Fruit fly (Drosophila melanogaster) whole organism, embryonic: ENCODE measurements around the gene CG17572.

Experiments
- Antp ChIP-seq: fragments of 200-800 bp; sonication (Bioruptor generic); optimal IDR thresholded peaks from 3 replicates; lab custom pipeline; 2016; ENCODE audit warnings: missing biosample characterization, missing genetic modification characterization
- CG10147 ChIP-seq: fragments of 200-800 bp; sonication (Bioruptor generic); optimal IDR thresholded peaks from 2 replicates; lab custom pipeline; 2019; ENCODE audit warnings: missing biosample characterization, mild to moderate bottlenecking, missing genetic modification characterization, moderate library complexity
- CG10366 ChIP-seq: fragments of 200-800 bp; sonication (Bioruptor generic); IDR thresholded peaks from 2 replicates; pipeline ENCODE4 v1.3.6; 2022; ENCODE audit warnings: missing biosample characterization, missing genetic modification characterization
- CG10654 ChIP-seq: fragments of 200-800 bp; sonication (Bioruptor generic); optimal IDR thresholded peaks from 2 replicates; lab custom pipeline; 2016; ENCODE audit warnings: missing biosample characterization, missing genetic modification characterization
- CG11247 ChIP-seq: fragments of 200-800 bp; sonication (Bioruptor generic); IDR thresholded peaks from 2 replicates; pipeline ENCODE4 v1.3.6; 2022; ENCODE audit warnings: missing biosample characterization, missing genetic modification characterization
- CG11456 ChIP-seq: fragments of 200-800 bp; sonication (Bioruptor generic); IDR thresholded peaks from 3 replicates; pipeline ENCODE4 v1.3.6; 2022; ENCODE audit warnings: missing biosample characterization, missing genetic modification characterization
- CG14965 ChIP-seq: fragments of 200-800 bp; sonication (Bioruptor generic); optimal IDR thresholded peaks from 2 replicates; lab custom pipeline; 2016; ENCODE audit warnings: missing biosample characterization, missing genetic modification characterization, borderline replicate concordance
- CG15601 ChIP-seq: fragments of 200-800 bp; sonication (Bioruptor generic); optimal IDR thresholded peaks from 3 replicates; lab custom pipeline; 2019; ENCODE audit warnings: missing biosample characterization, mild to moderate bottlenecking, missing genetic modification characterization, moderate library complexity
- CG15696 ChIP-seq: fragments of 200-800 bp; sonication (Bioruptor generic); optimal IDR thresholded peaks from 2 replicates; lab custom pipeline; 2019; ENCODE audit warnings: missing biosample characterization, mild to moderate bottlenecking, missing genetic modification characterization, moderate library complexity
- CG16813 ChIP-seq: fragments of 200-800 bp; sonication (Bioruptor generic); IDR thresholded peaks from 3 replicates; pipeline ENCODE4 v1.3.6; 2022; ENCODE audit warnings: missing biosample characterization, missing genetic modification characterization; ENCODE audit not compliant: partially characterized antibody
- CG17361 ChIP-seq: fragments of 200-800 bp; sonication (Bioruptor generic); IDR thresholded peaks from 3 replicates; pipeline ENCODE4 v1.3.6; 2022; ENCODE audit warnings: missing biosample characterization, missing genetic modification characterization
- CG2116 ChIP-seq: fragments of 200-800 bp; sonication (Bioruptor generic); optimal IDR thresholded peaks from 3 replicates; lab custom pipeline; 2018; ENCODE audit warnings: missing biosample characterization, mild to moderate bottlenecking, missing genetic modification characterization
- CG2129 ChIP-seq: fragments of 200-800 bp; sonication (Bioruptor generic); IDR thresholded peaks from 2 replicates; pipeline ENCODE4 v1.3.6; 2022; ENCODE audit warnings: missing biosample characterization, missing genetic modification characterization; ENCODE audit not compliant: partially characterized antibody
- CG30020 ChIP-seq: fragments of 200-800 bp; optimal IDR thresholded peaks from 2 replicates; lab custom pipeline; 2019; ENCODE audit warnings: missing biosample characterization, mild to moderate bottlenecking, missing genetic modification characterization, moderate library complexity
- CG32772 ChIP-seq: fragments of 200-800 bp; sonication (Bioruptor generic); IDR thresholded peaks from 2 replicates; pipeline ENCODE4 v1.3.6; 2022; ENCODE audit warnings: missing biosample characterization, missing genetic modification characterization
- CG34224 ChIP-seq: fragments of 200-800 bp; sonication (Bioruptor generic); IDR thresholded peaks from 3 replicates; pipeline ENCODE4 v1.3.6; 2022; ENCODE audit warnings: missing biosample characterization, missing genetic modification characterization; ENCODE audit not compliant: partially characterized antibody
- CG7271 ChIP-seq: fragments of 200-800 bp; sonication (Bioruptor generic); optimal IDR thresholded peaks from 2 replicates; lab custom pipeline; 2018; ENCODE audit warnings: missing biosample characterization, mild to moderate bottlenecking, missing genetic modification characterization, moderate library complexity
- CG8924 ChIP-seq: fragments of 200-800 bp; optimal IDR thresholded peaks from 3 replicates; lab custom pipeline; 2019; ENCODE audit warnings: missing biosample characterization, mild to moderate bottlenecking, missing genetic modification characterization, moderate library complexity
- CoRest ChIP-seq: fragments of 200-800 bp; sonication (Bioruptor generic); optimal IDR thresholded peaks from 3 replicates; lab custom pipeline; 2018; ENCODE audit warnings: missing biosample characterization, mild to moderate bottlenecking, missing genetic modification characterization, moderate library complexity
- Dp ChIP-seq: fragments of 200-800 bp; sonication (Bioruptor generic); optimal IDR thresholded peaks from 2 replicates; lab custom pipeline; 2018; ENCODE audit warnings: missing biosample characterization, mild to moderate bottlenecking, missing genetic modification characterization, moderate library complexity
- Dref ChIP-seq: fragments of 200-800 bp; sonication (Bioruptor generic); IDR thresholded peaks from 2 replicates; pipeline ENCODE4 v1.3.6; 2022; ENCODE audit warnings: missing biosample characterization, missing genetic modification characterization
- Drgx ChIP-seq: fragments of 200-800 bp; sonication (Bioruptor generic); IDR thresholded peaks from 2 replicates; pipeline ENCODE4 v1.3.6; 2022; ENCODE audit warnings: missing biosample characterization, missing genetic modification characterization
- MESR4 ChIP-seq: fragments of 200-800 bp; sonication (Bioruptor generic); optimal IDR thresholded peaks from 2 replicates; lab custom pipeline; 2018; ENCODE audit warnings: missing biosample characterization, mild to moderate bottlenecking, missing genetic modification characterization, moderate library complexity
- Mad ChIP-seq: fragments of 200-800 bp; sonication (Bioruptor generic); optimal IDR thresholded peaks from 2 replicates; lab custom pipeline; 2016; ENCODE audit warnings: missing biosample characterization, missing genetic modification characterization
- Mrtf ChIP-seq: fragments of 200-800 bp; sonication (Bioruptor generic); IDR thresholded peaks from 3 replicates; pipeline ENCODE4 v1.3.6; 2022; ENCODE audit warnings: missing biosample characterization, missing genetic modification characterization
- NK7.1 ChIP-seq: fragments of 200-800 bp; sonication (Bioruptor generic); optimal IDR thresholded peaks from 3 replicates; lab custom pipeline; 2016; ENCODE audit warnings: missing biosample characterization, missing genetic modification characterization
- Oli ChIP-seq: fragments of 200-800 bp; sonication (Bioruptor generic); optimal IDR thresholded peaks from 2 replicates; lab custom pipeline; 2018; ENCODE audit warnings: missing biosample characterization, mild to moderate bottlenecking, missing genetic modification characterization, moderate library complexity
- Opbp ChIP-seq: fragments of 200-800 bp; sonication (Bioruptor generic); IDR thresholded peaks from 3 replicates; pipeline ENCODE4 v1.3.6; 2022; ENCODE audit warnings: missing biosample characterization, missing genetic modification characterization; ENCODE audit not compliant: partially characterized antibody
- Poxn ChIP-seq: fragments of 200-800 bp; sonication (Bioruptor generic); IDR thresholded peaks from 2 replicates; pipeline ENCODE4 v1.3.6; 2022; ENCODE audit warnings: missing biosample characterization, missing genetic modification characterization
- Ptx1 ChIP-seq: fragments of 200-800 bp; sonication (Bioruptor generic); IDR thresholded peaks from 2 replicates; pipeline ENCODE4 v1.3.6; 2022; ENCODE audit warnings: missing biosample characterization, missing genetic modification characterization
- Side ChIP-seq: fragments of 200-800 bp; sonication (Bioruptor generic); optimal IDR thresholded peaks from 2 replicates; lab custom pipeline; 2016; ENCODE audit warnings: missing biosample characterization, missing genetic modification characterization
- Xbp1 ChIP-seq: fragments of 200-800 bp; sonication (Bioruptor generic); optimal IDR thresholded peaks from 3 replicates; lab custom pipeline; 2016; ENCODE audit warnings: missing biosample characterization, mild to moderate bottlenecking, missing genetic modification characterization
- al ChIP-seq: fragments of 200-800 bp; sonication (Bioruptor generic); IDR thresholded peaks from 2 replicates; pipeline ENCODE4 v1.3.6; 2022; ENCODE audit warnings: missing biosample characterization, missing genetic modification characterization
- amos ChIP-seq: fragments of 200-800 bp; sonication (Bioruptor generic); IDR thresholded peaks from 2 replicates; pipeline ENCODE4 v1.3.6; 2022; ENCODE audit warnings: missing biosample characterization, missing genetic modification characterization; ENCODE audit not compliant: partially characterized antibody
- bcd ChIP-seq: fragments of 200-800 bp; sonication (Bioruptor generic); optimal IDR thresholded peaks from 2 replicates; lab custom pipeline; 2017; ENCODE audit warnings: missing biosample characterization, mild to moderate bottlenecking, missing genetic modification characterization
- cas ChIP-seq: fragments of 200-800 bp; sonication (Bioruptor generic); IDR thresholded peaks from 2 replicates; pipeline ENCODE4 v1.3.6; 2022; ENCODE audit warnings: missing biosample characterization, missing genetic modification characterization
- eve ChIP-seq, 2 experiments: fragments of >200 bp; optimal IDR thresholded peaks; 2 replicates each; lab custom pipeline; 2017; ENCODE audit warnings: missing biosample characterization in 2 of 2, missing genetic modification characterization in 2 of 2
- grn ChIP-seq: fragments of 200-800 bp; sonication (Bioruptor generic); optimal IDR thresholded peaks from 3 replicates; lab custom pipeline; 2017; ENCODE audit warnings: missing biosample characterization, missing genetic modification characterization
- jing ChIP-seq: fragments of 200-800 bp; sonication (Bioruptor generic); optimal IDR thresholded peaks from 2 replicates; lab custom pipeline; 2018; ENCODE audit warnings: missing biosample characterization, mild to moderate bottlenecking, missing genetic modification characterization
- kah ChIP-seq: fragments of 200-800 bp; sonication (Bioruptor generic); optimal IDR thresholded peaks from 2 replicates; lab custom pipeline; 2018; ENCODE audit warnings: missing biosample characterization, mild to moderate bottlenecking, missing genetic modification characterization
- knrl ChIP-seq: fragments of 200-800 bp; sonication (Bioruptor generic); IDR thresholded peaks from 3 replicates; pipeline ENCODE4 v1.3.6; 2022; ENCODE audit warnings: missing biosample characterization, missing genetic modification characterization; ENCODE audit not compliant: partially characterized antibody
- luna ChIP-seq: fragments of 200-800 bp; sonication (Bioruptor generic); optimal IDR thresholded peaks from 2 replicates; lab custom pipeline; 2016; ENCODE audit warnings: missing biosample characterization, missing genetic modification characterization
- mld ChIP-seq: fragments of 200-800 bp; sonication (Bioruptor generic); IDR thresholded peaks from 3 replicates; pipeline ENCODE4 v1.3.6; 2022; ENCODE audit warnings: missing biosample characterization, missing genetic modification characterization; ENCODE audit not compliant: partially characterized antibody
- nerfin-2 ChIP-seq: fragments of 200-800 bp; sonication (Bioruptor generic); IDR thresholded peaks from 2 replicates; pipeline ENCODE4 v1.3.6; 2022; ENCODE audit warnings: missing biosample characterization, missing genetic modification characterization; ENCODE audit not compliant: partially characterized antibody
- pzg ChIP-seq: fragments of 200-800 bp; sonication (Bioruptor generic); optimal IDR thresholded peaks from 3 replicates; lab custom pipeline; 2018; ENCODE audit warnings: missing biosample characterization, mild to moderate bottlenecking, missing genetic modification characterization, moderate library complexity
- sens-2 ChIP-seq: fragments of 200-800 bp; sonication (Bioruptor generic); IDR thresholded peaks from 2 replicates; pipeline ENCODE4 v1.3.6; 2022; ENCODE audit warnings: missing biosample characterization, missing genetic modification characterization
- stwl ChIP-seq: fragments of 200-800 bp; sonication (Bioruptor generic); optimal IDR thresholded peaks from 3 replicates; lab custom pipeline; 2018; ENCODE audit warnings: missing biosample characterization, mild to moderate bottlenecking, missing genetic modification characterization, moderate library complexity
- unc-4 ChIP-seq: fragments of 200-800 bp; sonication (Bioruptor generic); IDR thresholded peaks from 2 replicates; pipeline ENCODE4 v1.3.6; 2022; ENCODE audit warnings: missing biosample characterization, missing genetic modification characterization; ENCODE audit not compliant: partially characterized antibody

The CG17572 gene

dm6 chr2L:19064706-19065105 lies 9.2 kb downstream of the CG17572 start, which contains the start of gene CG17343 (continued):
- TF ChIP-seq Dp, result peak; percentile 36
- TF ChIP-seq cas (GFP tag; lab: Robert Waterston, UW), result no peak
- TF ChIP-seq Dref, result peak; percentile 91
- TF ChIP-seq eve (GFP tag; optimal IDR thresholded peaks at IDR 0.05; lab: Kevin White, UChicago), result no peak
- TF ChIP-seq Side (GFP tag; lab: Kevin White, UChicago), result no peak
- peak; percentile 91; the same call in 2 of the 3 replicates for TF ChIP-seq Opbp (GFP tag; lab: Robert Waterston, UW)
- no peak for TF ChIP-seq Xbp1 (GFP tag; lab: Kevin White, UChicago)
- TF ChIP-seq bcd, result no peak
- peak; percentile 98 for TF ChIP-seq nerfin-2 (GFP tag; lab: Robert Waterston, UW)
- TF ChIP-seq Poxn, result no peak
- TF ChIP-seq CG10654 (GFP tag; lab: Kevin White, UChicago), result no peak
- TF ChIP-seq CG10147 (GFP tag; lab: Kevin White, UChicago), result no peak
- no peak for TF ChIP-seq Oli (tag; lab: Kevin White, UChicago)
- no peak for TF ChIP-seq CG15696
- peak; percentile 91 for TF ChIP-seq CG2116 (GFP tag; lab: Kevin White, UChicago)
- TF ChIP-seq amos (GFP tag; lab: Robert Waterston, UW), result peak; percentile 86
- peak; percentile 3 for TF ChIP-seq CoRest (tag; lab: Kevin White, UChicago)
- peak; percentile 72; the same call in 2 of the 3 replicates for TF ChIP-seq knrl (GFP tag; lab: Robert Waterston, UW)
- TF ChIP-seq stwl (tag; lab: Kevin White, UChicago), result peak; percentile 68
- TF ChIP-seq CG30020 (tag; lab: Kevin White, UChicago), result peak; percentile 5
- TF ChIP-seq NK7.1 (GFP tag; lab: Kevin White, UChicago), result no peak
- TF ChIP-seq unc-4 (GFP tag; lab: Robert Waterston, UW), result peak; percentile 72
- peak; percentile 87 for TF ChIP-seq CG16813 (GFP tag; lab: Robert Waterston, UW)
- TF ChIP-seq mld (GFP tag; lab: Robert Waterston, UW), result peak; percentile 98
- TF ChIP-seq CG2129 (GFP tag; lab: Robert Waterston, UW), result peak; percentile 32; the same call in 1 of the 2 replicates
- TF ChIP-seq CG7271 (tag; lab: Kevin White, UChicago), result no peak

- TF ChIP-seq Ptx1 (no peak), CG11456 (GFP tag; lab: Robert Waterston, UW) (no peak), Opbp (GFP tag; lab: Robert Waterston, UW) (peak; percentile 93; the same call in 2 of the 3 replicates), CG34224 (GFP tag; lab: Robert Waterston, UW) (peak; percentile 95), CG11247 (GFP tag; lab: Robert Waterston, UW) (no peak), CG32772 (GFP tag; lab: Robert Waterston, UW) (no peak), al (GFP tag; lab: Robert Waterston, UW) (no peak), CG15696 (no peak), kah (GFP tag; lab: Kevin White, UChicago) (no peak), CG10366 (GFP tag; lab: Robert Waterston, UW) (no peak), jing (no peak), CG17361 (GFP tag; lab: Robert Waterston, UW) (no peak), Drgx (GFP tag; lab: Robert Waterston, UW) (no peak), CG8924 (tag; lab: Kevin White, UChicago) (no peak), mld (GFP tag; lab: Robert Waterston, UW) (peak; percentile 95), grn (no peak), pzg (GFP tag; lab: Kevin White, UChicago) (peak; percentile 28), CG14965 (GFP tag; lab: Kevin White, UChicago) (no peak), CG15601 (tag; lab: Kevin White, UChicago) (no peak), sens-2 (GFP tag; lab: Robert Waterston, UW) (no peak), Mad (GFP tag; lab: Kevin White, UChicago) (no peak), MESR4 (GFP tag; lab: Kevin White, UChicago) (peak; percentile 21), luna (GFP tag; lab: Kevin White, UChicago) (no peak), Antp (no peak), Mrtf (GFP tag; lab: Robert Waterston, UW) (no peak)
Observed at dm6 chr2L:19063090-19063692, 10.8 kb downstream of the CG17572 start, which contains the start of gene Dus4. Gene Dus4, plus strand, starts transcription at chr2L:19063295.
